Worm (Caenorhabditis elegans): Measurements from ENCODE around the gene nlp-21.
A peak's percentile ranks its signal among the peaks of the same experiment; 100 is the strongest.

DNA sequence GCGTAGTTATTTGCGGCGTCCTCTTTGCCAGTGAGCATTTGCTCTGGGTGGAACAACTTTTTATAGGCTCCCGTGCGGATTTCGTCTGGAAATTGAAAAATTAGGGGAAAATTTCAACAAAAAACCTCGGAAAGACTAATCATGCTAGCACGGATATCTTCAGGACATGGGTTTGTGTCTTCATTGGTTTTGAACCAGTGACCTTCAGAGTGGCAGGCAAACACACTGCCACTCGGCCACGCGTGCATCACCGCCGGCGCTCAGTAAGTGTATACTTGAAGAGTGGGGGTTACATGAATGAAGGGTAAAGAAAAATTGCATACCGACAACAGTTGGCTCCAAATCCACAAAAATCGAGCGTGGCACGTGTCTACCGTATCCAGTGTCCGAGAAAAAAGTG, 21.8 kb downstream of the nlp-21 start:
- TF ChIP-seq ama-1 (optimal IDR thresholded peaks at IDR 0.05) (no peak), ets-7 (tag; optimal IDR thresholded peaks at IDR 0.05) (peak; percentile 82), pes-1 (GFP tag; IDR thresholded peaks at IDR 0.05) (peak; percentile 95), hnd-1 (tag; optimal IDR thresholded peaks at IDR 0.05) (peak; percentile 84), tbx-37 (GFP tag; conservative IDR thresholded peaks at IDR 0.05) (peak; percentile 91), flt-1 (GFP tag; IDR thresholded peaks at IDR 0.05) (peak; percentile 93), B0310.2 (tag; optimal IDR thresholded peaks at IDR 0.05) (peak; percentile 88)
